Worm (Caenorhabditis elegans): ENCODE data around the gene cul-4.

Gene cul-4

DNA sequence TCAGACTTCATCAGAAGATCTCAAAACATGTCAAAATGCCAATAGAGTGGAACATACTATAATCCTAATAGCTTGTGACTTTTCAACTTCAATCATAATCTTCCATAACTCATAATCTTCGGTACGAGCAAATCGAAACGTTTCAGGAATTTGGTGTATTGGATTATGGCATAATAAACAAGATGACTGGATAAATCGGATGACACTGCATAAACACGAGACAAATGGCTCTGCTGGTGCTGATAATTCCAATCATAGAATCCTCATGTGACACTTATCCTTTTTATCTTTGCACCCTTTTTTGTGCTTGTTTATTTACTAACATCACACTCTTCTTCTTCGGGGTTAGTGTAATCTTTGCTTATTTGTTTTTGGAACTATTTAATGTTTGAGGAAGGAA, 18.8 kb upstream of the cul-4 start:
- TF ChIP-seq fkh-6 (tag; optimal IDR thresholded peaks at IDR 0.05) (no peak), pqm-1 (tag; optimal IDR thresholded peaks at IDR 0.05) (no peak), ceh-19 (GFP tag; optimal IDR thresholded peaks at IDR 0.05) (no peak), pag-3 (tag; optimal IDR thresholded peaks at IDR 0.05; ENCODE audit: borderline replicate concordance) (no peak), syd-9 (tag; optimal IDR thresholded peaks at IDR 0.05) (no peak), fax-1 (tag; optimal IDR thresholded peaks at IDR 0.05) (no peak)

DNA sequence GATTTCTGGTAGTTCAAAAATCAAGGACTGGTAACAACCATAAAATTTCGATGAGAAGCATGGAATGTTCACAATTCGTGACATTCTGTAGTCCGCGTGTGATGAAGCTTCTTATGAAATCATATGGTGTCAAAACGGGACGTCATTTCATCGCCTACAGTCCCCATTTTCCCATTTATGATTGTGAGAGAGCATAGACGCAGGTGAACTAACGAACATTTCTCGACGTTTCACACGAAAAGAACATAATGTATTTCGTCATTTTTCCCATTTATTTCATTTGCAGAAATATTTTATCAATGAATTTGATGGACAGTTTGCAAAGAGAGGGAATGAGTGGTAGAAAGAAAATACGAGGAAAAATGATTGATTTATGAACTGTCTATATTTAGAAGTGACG, 14.8 kb upstream of the cul-4 start:
- TF ChIP-seq pag-3 (tag; optimal IDR thresholded peaks at IDR 0.05; ENCODE audit: borderline replicate concordance) (no peak), pros-1 (tag; optimal IDR thresholded peaks at IDR 0.05) (no peak), odd-2 (tag; optimal IDR thresholded peaks at IDR 0.05) (no peak), unc-55 (GFP tag; optimal IDR thresholded peaks at IDR 0.05) (peak; percentile 10), ets-4 (tag; optimal IDR thresholded peaks at IDR 0.05) (no peak), pha-4 (tag; optimal IDR thresholded peaks at IDR 0.05) (no peak), hlh-15 (tag; optimal IDR thresholded peaks at IDR 0.05) (no peak)

DNA sequence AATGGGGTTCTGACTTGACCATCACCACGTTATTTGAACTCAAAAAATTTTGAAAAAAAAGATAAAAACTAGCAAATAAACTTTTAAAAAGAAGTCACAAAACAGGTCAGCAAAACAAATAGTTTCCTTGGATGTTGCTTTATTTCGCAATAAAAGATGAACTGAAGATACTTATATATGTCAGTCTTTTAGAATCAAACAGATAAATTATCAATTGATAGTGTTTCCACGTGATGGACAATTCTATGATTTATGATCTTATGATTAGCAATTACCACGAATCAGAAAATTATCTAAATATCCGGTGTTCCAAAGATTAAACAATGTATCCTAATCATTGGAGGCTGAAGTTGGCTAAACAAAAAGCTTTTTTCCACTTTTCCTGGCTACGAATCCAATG, 14.2 kb upstream of the cul-4 start:
- TF ChIP-seq gmeb-2 (tag; optimal IDR thresholded peaks at IDR 0.05): no peak
- no peak for TF ChIP-seq K02D7.2 (tag; optimal IDR thresholded peaks at IDR 0.05)
- no peak for TF ChIP-seq pax-1 (tag; optimal IDR thresholded peaks at IDR 0.05)
- no peak for TF ChIP-seq ceh-31 (tag; optimal IDR thresholded peaks at IDR 0.05)
- no peak for TF ChIP-seq sox-4 (tag; optimal IDR thresholded peaks at IDR 0.05)
- no peak for TF ChIP-seq unc-55 (GFP tag; optimal IDR thresholded peaks at IDR 0.05)
- no peak for TF ChIP-seq F13H6.1 (tag; optimal IDR thresholded peaks at IDR 0.05)
- TF ChIP-seq ama-1 (optimal IDR thresholded peaks at IDR 0.05): no peak
- no peak for TF ChIP-seq tbx-2 (tag; optimal IDR thresholded peaks at IDR 0.05)
- TF ChIP-seq madf-2 (tag; optimal IDR thresholded peaks at IDR 0.05): no peak

DNA sequence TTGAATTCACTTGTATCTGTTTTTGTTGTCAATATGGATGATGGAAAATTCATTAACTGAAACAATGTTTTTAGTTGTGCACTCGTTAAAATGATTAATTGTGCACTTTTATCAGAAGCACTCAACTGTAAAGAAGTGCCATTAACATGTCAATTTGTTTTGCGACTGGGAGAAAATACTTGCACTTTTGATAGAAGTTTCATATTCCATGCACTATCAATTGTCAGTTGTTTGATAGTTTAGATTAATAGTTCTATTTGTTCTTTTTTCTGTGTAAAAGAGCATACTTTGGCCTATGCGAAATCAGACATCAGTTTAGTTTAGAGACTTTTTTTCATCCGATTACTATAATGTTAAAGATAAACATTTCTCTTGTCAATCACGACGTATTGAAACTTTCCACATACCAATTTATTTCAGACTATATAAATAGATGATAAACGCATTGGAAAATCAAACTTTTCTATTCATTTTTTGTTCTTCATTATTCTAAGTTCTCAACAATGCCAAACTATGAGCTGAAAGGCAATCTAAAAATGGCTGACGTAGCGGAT, 11.9 kb upstream of the cul-4 start, which contains the start of gene C30G12.2:
TSS of gene C30G12.2 (plus strand) at position 504 of the 554 bp plus-strand sequence.
- TF ChIP-seq pqm-1 (tag; optimal IDR thresholded peaks at IDR 0.05): no peak
- TF ChIP-seq hlh-30 (tag; optimal IDR thresholded peaks at IDR 0.05; ENCODE audit: insufficient read depth): no peak
- TF ChIP-seq nhr-11 (tag; optimal IDR thresholded peaks at IDR 0.05): no peak
- TF ChIP-seq nhr-232 (tag; optimal IDR thresholded peaks at IDR 0.05): no peak
- no peak for TF ChIP-seq ceh-31 (tag; optimal IDR thresholded peaks at IDR 0.05)
- no peak for TF ChIP-seq ceh-14 (tag; optimal IDR thresholded peaks at IDR 0.05)
- no peak for TF ChIP-seq mec-3 (tag; optimal IDR thresholded peaks at IDR 0.05; ENCODE audit: borderline replicate concordance)

DNA sequence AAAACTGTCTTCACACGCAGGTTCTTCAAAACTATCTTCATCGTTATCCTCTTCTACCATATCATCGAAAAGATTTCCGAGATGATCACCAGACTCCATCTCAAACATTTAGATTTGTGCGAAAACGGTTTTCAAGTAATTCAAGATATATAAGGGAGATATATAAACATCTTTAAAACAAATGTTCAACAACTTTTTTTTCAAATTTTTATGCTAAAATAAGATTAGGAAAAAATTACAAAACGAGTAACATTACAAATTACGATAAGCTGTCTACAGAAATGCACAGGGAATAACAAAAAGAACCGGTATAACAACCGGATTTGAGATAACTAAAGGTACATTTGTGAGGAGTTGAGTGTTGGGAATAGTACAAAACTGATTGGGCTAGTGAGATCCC, 6.0 kb upstream of the cul-4 start, which contains the start of gene C30G12.6:
TSS of gene C30G12.6 (minus strand) at position 101 of the 400 bp plus-strand sequence.
- TF ChIP-seq pha-2 (tag; optimal IDR thresholded peaks at IDR 0.05): no peak
- TF ChIP-seq syd-9 (tag; optimal IDR thresholded peaks at IDR 0.05): no peak
- TF ChIP-seq Y22D7AL.16 (tag; optimal IDR thresholded peaks at IDR 0.05): no peak
- TF ChIP-seq sox-2 (GFP tag; IDR thresholded peaks at IDR 0.05): no peak
- no peak for TF ChIP-seq pat-9 (tag; optimal IDR thresholded peaks at IDR 0.05)
- no peak for TF ChIP-seq ceh-24 (tag; optimal IDR thresholded peaks at IDR 0.05)
- TF ChIP-seq unc-86 (tag; optimal IDR thresholded peaks at IDR 0.05): no peak
- TF ChIP-seq dve-1 (tag; optimal IDR thresholded peaks at IDR 0.05): no peak
- TF ChIP-seq elt-4 (tag; optimal IDR thresholded peaks at IDR 0.05): no peak
- TF ChIP-seq mec-3 (tag; optimal IDR thresholded peaks at IDR 0.05; ENCODE audit: borderline replicate concordance): no peak
- TF ChIP-seq ceh-18 (tag; optimal IDR thresholded peaks at IDR 0.05): no peak
- TF ChIP-seq F13H6.1 (tag; optimal IDR thresholded peaks at IDR 0.05): no peak
- TF ChIP-seq T23F11.4 (GFP tag; optimal IDR thresholded peaks at IDR 0.05): no peak
- TF ChIP-seq hlh-8 (tag; optimal IDR thresholded peaks at IDR 0.05): no peak
- no peak for TF ChIP-seq unc-3 (GFP tag; conservative IDR thresholded peaks at IDR 0.05)
- TF ChIP-seq unc-3 (tag; optimal IDR thresholded peaks at IDR 0.05): no peak
- TF ChIP-seq pros-1 (tag; optimal IDR thresholded peaks at IDR 0.05): no peak
- TF ChIP-seq zip-5 (tag; optimal IDR thresholded peaks at IDR 0.05): no peak
- TF ChIP-seq C08G9.2 (tag; optimal IDR thresholded peaks at IDR 0.05): no peak
- TF ChIP-seq ets-4 (tag; optimal IDR thresholded peaks at IDR 0.05): no peak
- no peak for TF ChIP-seq C38D4.7 (GFP tag; optimal IDR thresholded peaks at IDR 0.05)
